Worm (Caenorhabditis elegans) whole organism, L2 larva: ENCODE data around the gene srsx-19.

Source experiments
- nhr-10 ChIP-seq: sonication (generic microtip); optimal IDR thresholded peaks from 2 replicates; lab custom pipeline; 2017; ENCODE audit warnings: missing biosample characterization, missing genetic modification characterization
- unc-39 ChIP-seq: fragments of 150-350 bp; optimal IDR thresholded peaks from 2 replicates; lab custom pipeline; 2014; ENCODE audit warnings: missing biosample characterization, missing genetic modification characterization

DNA sequence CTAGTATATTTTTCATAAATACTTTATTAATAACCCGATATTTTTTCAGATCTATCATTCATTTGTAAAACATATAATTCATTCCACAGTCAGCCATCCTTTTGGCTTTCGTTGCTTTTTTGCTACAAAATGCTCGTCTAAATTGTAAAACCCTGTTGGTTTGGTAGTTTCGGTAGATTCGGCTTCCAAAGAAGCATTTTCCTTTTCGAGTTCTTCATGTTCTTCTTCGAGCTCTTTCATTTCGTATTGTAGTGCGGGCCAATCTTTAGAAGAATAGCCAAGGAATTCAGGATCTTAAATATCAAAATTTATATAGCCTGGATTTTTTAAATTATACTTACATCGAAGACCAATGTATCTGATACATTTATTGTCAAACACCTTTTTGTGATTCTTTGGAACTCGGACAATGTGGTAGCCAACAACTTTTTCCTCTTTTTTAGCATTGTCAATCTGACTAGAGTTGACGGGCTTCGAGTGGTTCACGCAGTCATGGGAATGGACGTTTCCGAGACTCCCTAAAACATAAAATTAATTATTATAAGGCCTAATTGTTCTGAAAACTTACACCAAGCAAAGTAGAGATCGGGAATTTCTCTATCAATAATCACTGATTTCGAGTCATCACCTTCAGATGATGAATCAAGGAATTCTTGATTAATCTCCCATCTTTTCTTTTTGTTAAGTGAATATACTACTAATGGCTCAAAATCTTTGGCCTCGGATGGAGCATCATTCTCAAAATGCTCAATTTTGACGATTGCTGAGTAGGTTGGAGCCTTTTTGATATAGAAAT, 20.9 kb downstream of the srsx-19 start:
- TF ChIP-seq nhr-10 (tag; lab: Kevin White, UChicago): no peak
- no peak for TF ChIP-seq unc-39 (tag; lab: Kevin White, UChicago)
